Fruit fly (Drosophila melanogaster) whole organism, wandering third instar larva: ENCODE measurements around the gene Hip14.

Experiments used
- Abd-B ChIP-seq: fragments of >200 bp; optimal IDR thresholded peaks from 2 replicates; lab custom pipeline; 2017; ENCODE audit warnings: missing biosample characterization, missing genetic modification characterization
- CG32264 ChIP-seq: fragments of 200-800 bp; sonication (Bioruptor generic); optimal IDR thresholded peaks from 2 replicates; lab custom pipeline; 2016; ENCODE audit warnings: missing biosample characterization, missing genetic modification characterization
- CG9705 ChIP-seq: fragments of 200-800 bp; sonication (Bioruptor generic); optimal IDR thresholded peaks from 2 replicates; lab custom pipeline; 2018; ENCODE audit warnings: missing biosample characterization, mild to moderate bottlenecking, missing genetic modification characterization
- Dfd ChIP-seq: fragments of >200 bp; optimal IDR thresholded peaks from 2 replicates; lab custom pipeline; 2017; ENCODE audit warnings: missing biosample characterization, missing genetic modification characterization
- Dif ChIP-seq: fragments of 200-275, 200-300 bp; sonication (Bioruptor generic); optimal IDR thresholded peaks from 2 replicates; lab custom pipeline; 2018; ENCODE audit warnings: missing biosample characterization, missing genetic modification characterization; ENCODE audit not compliant: partially characterized antibody
- HLH106 ChIP-seq: fragments of 200-800 bp; optimal IDR thresholded peaks from 3 replicates; lab custom pipeline; 2019; ENCODE audit warnings: missing biosample characterization, mild to moderate bottlenecking, missing genetic modification characterization, moderate library complexity
- Hnf4 ChIP-seq: fragments of 200-800 bp; sonication (Bioruptor generic); optimal IDR thresholded peaks from 2 replicates; lab custom pipeline; 2016; ENCODE audit warnings: missing biosample characterization, mild to moderate bottlenecking, missing genetic modification characterization
- Hr83 ChIP-seq: fragments of 200-300 bp; sonication (Bioruptor generic); optimal IDR thresholded peaks from 2 replicates; lab custom pipeline; 2016; ENCODE audit warnings: missing biosample characterization, mild to moderate bottlenecking, missing genetic modification characterization, moderate library complexity; ENCODE audit not compliant: poor library complexity, severe bottlenecking
- Jra ChIP-seq: sonication (Bioruptor generic); optimal IDR thresholded peaks from 2 replicates; lab custom pipeline; 2016; ENCODE audit warnings: missing biosample characterization, missing genetic modification characterization
- Mio ChIP-seq: sonication (Bioruptor generic); optimal IDR thresholded peaks from 2 replicates; lab custom pipeline; 2016; ENCODE audit warnings: missing biosample characterization, missing genetic modification characterization
- Myc ChIP-seq: fragments of >200 bp; optimal IDR thresholded peaks from 2 replicates; lab custom pipeline; 2017
- N ChIP-seq: fragments of >200 bp; optimal IDR thresholded peaks from 2 replicates; lab custom pipeline; 2018; ENCODE audit warnings: missing biosample characterization, missing external identifiers, missing genetic modification characterization
- OdsH ChIP-seq: fragments of 200-800 bp; sonication (Bioruptor generic); optimal IDR thresholded peaks from 2 replicates; lab custom pipeline; 2016; ENCODE audit warnings: missing biosample characterization, mild to moderate bottlenecking, missing genetic modification characterization
- Sp1 ChIP-seq: fragments of 200-800 bp; sonication (Bioruptor generic); optimal IDR thresholded peaks from 3 replicates; lab custom pipeline; 2019; ENCODE audit warnings: missing biosample characterization, mild to moderate bottlenecking, missing genetic modification characterization, moderate library complexity
- Vsx2 ChIP-seq: fragments of 200-300, 225-300 bp; sonication (Bioruptor generic); optimal IDR thresholded peaks from 2 replicates; lab custom pipeline; 2018; ENCODE audit warnings: missing biosample characterization, missing genetic modification characterization; ENCODE audit not compliant: partially characterized antibody
- br ChIP-seq: fragments of 200-800 bp; sonication (Bioruptor generic); optimal IDR thresholded peaks from 2 replicates; lab custom pipeline; 2016; ENCODE audit warnings: missing biosample characterization, missing genetic modification characterization
- dmrt93B ChIP-seq: fragments of 200-800 bp; sonication (Bioruptor generic); optimal IDR thresholded peaks from 2 replicates; lab custom pipeline; 2018; ENCODE audit warnings: missing biosample characterization, mild to moderate bottlenecking, missing genetic modification characterization
- ey ChIP-seq: fragments of 200-800 bp; sonication (Bioruptor generic); optimal IDR thresholded peaks from 2 replicates; lab custom pipeline; 2016; ENCODE audit warnings: missing biosample characterization, missing genetic modification characterization
- foxo ChIP-seq, 2 experiments: fragments of 200-800 bp; sonication (Bioruptor generic); optimal IDR thresholded peaks; 2 replicates in 1 of 2; 3 replicates in 1 of 2; lab custom pipeline; 2016 to 2017; ENCODE audit warnings: missing biosample characterization in 2 of 2, missing genetic modification characterization in 2 of 2
- fru ChIP-seq: fragments of 200-800 bp; sonication (Bioruptor generic); optimal IDR thresholded peaks from 3 replicates; lab custom pipeline; 2016; ENCODE audit warnings: missing biosample characterization, mild to moderate bottlenecking, missing genetic modification characterization
- h ChIP-seq: fragments of 200-800 bp; sonication (Bioruptor generic); optimal IDR thresholded peaks from 3 replicates; lab custom pipeline; 2016; ENCODE audit warnings: missing biosample characterization, mild to moderate bottlenecking, missing genetic modification characterization
- jim ChIP-seq: fragments of 175-275, 200-325 bp; sonication (Bioruptor generic); optimal IDR thresholded peaks from 2 replicates; lab custom pipeline; 2016; ENCODE audit warnings: missing biosample characterization, mild to moderate bottlenecking, missing genetic modification characterization
- lola ChIP-seq: fragments of >200 bp; optimal IDR thresholded peaks from 2 replicates; lab custom pipeline; 2017; ENCODE audit warnings: missing biosample characterization, missing genetic modification characterization
- pan ChIP-seq: fragments of >200 bp; optimal IDR thresholded peaks from 2 replicates; lab custom pipeline; 2017
- psq ChIP-seq: fragments of 200-800 bp; sonication (Bioruptor generic); optimal IDR thresholded peaks from 3 replicates; lab custom pipeline; 2017; ENCODE audit warnings: missing biosample characterization, mild to moderate bottlenecking, missing genetic modification characterization, moderate library complexity
- rgr ChIP-seq: fragments of 200-800 bp; sonication (Bioruptor generic); optimal IDR thresholded peaks from 3 replicates; lab custom pipeline; 2016; ENCODE audit warnings: missing biosample characterization, mild to moderate bottlenecking, missing genetic modification characterization
- sv ChIP-seq: fragments of 200-800 bp; sonication (Bioruptor generic); optimal IDR thresholded peaks from 3 replicates; lab custom pipeline; 2016; ENCODE audit warnings: missing biosample characterization, missing genetic modification characterization
- tai ChIP-seq: sonication (Bioruptor generic); optimal IDR thresholded peaks from 2 replicates; lab custom pipeline; 2016; ENCODE audit warnings: missing biosample characterization, missing genetic modification characterization
- usp ChIP-seq: fragments of >200 bp; optimal IDR thresholded peaks from 2 replicates; lab custom pipeline; 2017; ENCODE audit warnings: missing biosample characterization, missing genetic modification characterization
- woc ChIP-seq: sonication (Bioruptor generic); optimal IDR thresholded peaks from 2 replicates; lab custom pipeline; 2016; ENCODE audit warnings: missing biosample characterization, mild to moderate bottlenecking, missing genetic modification characterization

Hip14 gene

dm6 chr3L:16019144-16020006 lies 31.3 kb downstream of the Hip14 start (continued):
- peak; percentile 22 for TF ChIP-seq fru (GFP tag; lab: Kevin White, UChicago)

dm6 chr3L:16021064-16021683 lies 33.1 kb downstream of the Hip14 start:
- no peak for TF ChIP-seq Mio (GFP tag; lab: Kevin White, UChicago)
- no peak for TF ChIP-seq Dfd (GFP tag; lab: Kevin White, UChicago)
- TF ChIP-seq OdsH, result peak; percentile 26
- TF ChIP-seq HLH106 (tag; lab: Kevin White, UChicago), result peak; percentile 36
- TF ChIP-seq jim (GFP tag; lab: Kevin White, UChicago), result no peak
- TF ChIP-seq ey (GFP tag; lab: Kevin White, UChicago), result peak; percentile 19
- TF ChIP-seq woc (GFP tag; lab: Kevin White, UChicago), result peak; percentile 22
- TF ChIP-seq Abd-B (GFP tag; lab: Kevin White, UChicago), result no peak
- no peak for TF ChIP-seq pan (lab: Kevin White, UChicago)
- peak in 1 of 2 experiments; percentile 51 for TF ChIP-seq foxo (GFP tag; optimal IDR thresholded peaks at IDR 0.05; lab: Kevin White, UChicago)
- TF ChIP-seq fru (GFP tag; lab: Kevin White, UChicago), result peak; percentile 38
- TF ChIP-seq Sp1 (GFP tag; lab: Kevin White, UChicago), result peak; percentile 2
- peak; percentile 21 for TF ChIP-seq br (GFP tag; lab: Kevin White, UChicago)
- TF ChIP-seq CG9705 (GFP tag; lab: Kevin White, UChicago), result no peak
- no peak for TF ChIP-seq Hnf4 (GFP tag; lab: Kevin White, UChicago)
- no peak for TF ChIP-seq lola (GFP tag; lab: Kevin White, UChicago)
- peak; percentile 57 for TF ChIP-seq h (GFP tag; lab: Kevin White, UChicago)
- peak; percentile 25 for TF ChIP-seq rgr (GFP tag; lab: Kevin White, UChicago)
- TF ChIP-seq psq, result no peak
- TF ChIP-seq Dif (GFP tag; lab: Kevin White, UChicago), result no peak
- TF ChIP-seq, all 38 proteins: peak for 10

dm6 chr3L:16023020-16023648 lies 35.1 kb downstream of the Hip14 start, which contains the start of gene Notum:
Gene Notum (plus strand): TSS chr3L:16023480.
- TF ChIP-seq Vsx2 (GFP tag; lab: Kevin White, UChicago), result no peak
- TF ChIP-seq psq, result peak; percentile 32
- TF ChIP-seq Hr83 (GFP tag; lab: Kevin White, UChicago), result no peak
- no peak for TF ChIP-seq N
- TF ChIP-seq dmrt93B, result no peak
- TF ChIP-seq usp, result no peak
- no peak for TF ChIP-seq pan (lab: Kevin White, UChicago)

DNA sequence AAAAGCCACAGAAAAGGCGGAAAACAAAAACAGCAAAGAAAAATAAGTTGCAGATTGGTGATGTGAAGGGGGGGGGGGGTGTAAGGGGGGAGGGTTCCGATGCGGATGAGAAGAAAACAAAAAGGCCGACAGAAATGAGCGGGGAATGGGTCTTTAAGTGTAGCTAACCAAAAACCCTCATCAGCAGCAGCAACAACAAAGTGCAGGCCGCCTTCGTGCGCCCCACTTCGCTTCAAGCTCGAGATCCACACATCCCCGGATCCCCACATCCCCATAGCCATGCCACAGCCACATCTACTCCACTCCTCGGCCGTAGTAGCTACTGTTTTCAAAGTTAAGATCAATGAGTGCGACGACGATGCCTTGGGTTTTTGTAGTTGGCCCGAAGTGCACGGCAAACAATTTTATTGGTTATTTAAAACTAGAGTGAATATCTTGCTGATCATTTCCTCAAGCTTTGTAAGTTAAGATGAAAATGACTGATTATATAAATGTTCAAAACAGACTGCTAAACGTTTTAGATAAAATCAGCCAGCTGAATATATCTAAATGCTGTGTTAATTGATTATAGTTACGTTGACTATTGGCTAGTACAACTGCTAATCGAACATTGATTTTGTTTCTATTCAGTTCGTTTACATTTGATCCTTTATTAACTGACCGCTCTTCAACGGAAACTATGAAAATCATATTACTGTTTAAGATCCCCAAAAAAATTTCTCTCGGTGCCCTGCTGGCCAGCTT lies 36.4 kb downstream of the Hip14 start:
- TF ChIP-seq h (GFP tag; lab: Kevin White, UChicago) (peak; percentile 65), Sp1 (GFP tag; lab: Kevin White, UChicago) (peak; percentile 70), foxo (GFP tag; optimal IDR thresholded peaks at IDR 0.05; lab: Kevin White, UChicago) (peak in 1 of 2 experiments; percentile 69), psq (peak; percentile 69), Hnf4 (GFP tag; lab: Kevin White, UChicago) (peak; percentile 27), CG32264 (GFP tag; lab: Kevin White, UChicago) (peak; percentile 6), fru (GFP tag; lab: Kevin White, UChicago) (peak; percentile 72), ey (GFP tag; lab: Kevin White, UChicago) (peak; percentile 66), rgr (GFP tag; lab: Kevin White, UChicago) (peak; percentile 38), Hr83 (GFP tag; lab: Kevin White, UChicago) (no peak), pan (lab: Kevin White, UChicago) (no peak), Dif (GFP tag; lab: Kevin White, UChicago) (no peak), Dfd (GFP tag; lab: Kevin White, UChicago) (peak; percentile 11), dmrt93B (peak; percentile 59), HLH106 (tag; lab: Kevin White, UChicago) (peak; percentile 61), CG9705 (GFP tag; lab: Kevin White, UChicago) (peak; percentile 47), woc (GFP tag; lab: Kevin White, UChicago) (peak; percentile 71), tai (GFP tag; lab: Kevin White, UChicago) (peak; percentile 41), br (GFP tag; lab: Kevin White, UChicago) (peak; percentile 62), Jra (GFP tag; lab: Kevin White, UChicago) (no peak), OdsH (peak; percentile 62), Myc (no peak), sv (GFP tag; lab: Kevin White, UChicago) (no peak)
- TF ChIP-seq, all 38 proteins: peak for 17
